Fruit fly (Drosophila melanogaster) S2 (cell line): ENCODE results near the gene CG1116.

ENCODE experiments used
- CG8478 ChIP-seq: fragments of >200 bp; optimal IDR thresholded peaks from 2 replicates; lab custom pipeline; 2018
- CTCF ChIP-seq, 2 experiments: fragments of >200 bp; optimal IDR thresholded peaks; 2 replicates each; lab custom pipeline; 2018

DNA sequence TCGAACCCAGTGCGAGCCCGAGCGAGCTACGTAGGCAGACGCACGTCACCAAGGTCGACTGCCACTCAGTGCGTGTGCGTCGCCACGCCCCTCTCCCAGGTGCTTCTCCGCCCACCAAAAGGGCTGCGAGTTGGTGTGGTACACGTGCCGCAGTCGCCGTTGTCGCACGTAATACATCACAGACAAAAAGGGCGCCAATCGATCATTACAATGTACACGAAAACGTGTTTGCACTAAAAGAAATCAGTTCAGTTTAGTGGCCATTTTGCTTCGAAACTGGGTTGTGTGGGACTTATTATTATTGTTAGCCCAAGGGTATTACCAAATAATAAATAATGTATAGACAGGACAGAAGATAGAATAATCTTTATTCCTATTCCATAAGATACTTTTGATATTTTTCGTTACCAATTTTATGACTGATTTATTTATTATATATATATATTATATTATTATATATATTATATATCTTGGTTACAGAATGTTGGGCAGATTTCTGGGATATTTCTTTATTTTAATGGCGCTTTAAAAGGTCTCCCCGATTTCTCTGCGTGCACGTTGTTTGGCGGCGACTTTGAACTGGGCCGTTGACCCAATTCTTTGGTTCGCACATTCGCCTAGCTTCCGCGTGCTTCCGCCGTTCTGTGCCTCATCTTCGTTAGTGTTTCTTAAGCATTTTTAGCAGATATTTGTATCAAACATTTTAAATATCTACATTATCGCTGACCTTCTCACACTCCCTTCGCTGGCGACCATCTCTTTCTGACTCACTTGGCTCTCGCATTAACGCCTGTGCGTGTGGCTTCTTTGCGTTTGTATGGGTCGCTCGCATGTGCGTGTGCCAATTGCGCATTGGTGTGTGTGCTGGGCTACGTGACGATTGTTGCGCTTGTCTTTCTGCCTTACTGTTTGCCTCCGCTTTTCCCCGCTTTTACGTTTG is 44.1 kb downstream of the CG1116 start:
- TF ChIP-seq CG8478 (no peak), CTCF (optimal IDR thresholded peaks at IDR 0.05; lab: Kevin White, UChicago) (no peak)
